Worm (Caenorhabditis elegans) whole organism, L4 larva: ENCODE results near the gene Y43F8C.3.

Source experiments
- D1046.2 ChIP-seq: fragments of 200-800 bp; sonication (Bioruptor generic); IDR thresholded peaks from 2 replicates; pipeline ENCODE4 v1.3.6; 2022; ENCODE audit warnings: missing genetic modification characterization, missing compliant biosample characterization
- hif-1 ChIP-seq, 2 experiments: sonication (generic microtip); optimal IDR thresholded peaks; 2 replicates each; lab custom pipeline; 2016 to 2017; ENCODE audit warnings: missing compliant biosample characterization in 2 of 2, missing genetic modification characterization in 2 of 2, missing genetic modification reagents in 2 of 2, missing genotype in 2 of 2, mild to moderate bottlenecking in 1 of 2
- lin-13 ChIP-seq: fragments of 150-350 bp; optimal IDR thresholded peaks from 2 replicates; lab custom pipeline; 2014; ENCODE audit warnings: missing biosample characterization, missing genetic modification reagents, missing genetic modification characterization
- nhr-77 ChIP-seq: fragments of 150-350 bp; optimal IDR thresholded peaks from 2 replicates; lab custom pipeline; 2014; ENCODE audit warnings: missing biosample characterization, missing genetic modification characterization

ce11 chrV:19640808-19641207 is 18.4 kb upstream of the Y43F8C.3 start, which contains the start of gene Y43F8C.6:
- TF ChIP-seq hif-1 (tag; optimal IDR thresholded peaks at IDR 0.05; lab: Kevin White, UChicago) (no peak), nhr-77 (tag; lab: Kevin White, UChicago) (no peak), lin-13 (GFP tag; lab: Kevin White, UChicago) (no peak), D1046.2 (GFP tag; lab: Robert Waterston, UW) (no peak)
